Fruit fly (Drosophila melanogaster) whole organism, embryonic: ENCODE results near the gene CG2256.
A peak's percentile ranks its signal among the peaks of the same experiment; 100 is the strongest.

ENCODE experiments used
- Antp ChIP-seq: fragments of 200-800 bp; sonication (Bioruptor generic); optimal IDR thresholded peaks from 3 replicates; lab custom pipeline; 2016; ENCODE audit warnings: missing biosample characterization, missing genetic modification characterization
- BEAF-32 ChIP-seq: fragments of 200-800 bp; sonication (Bioruptor generic); optimal IDR thresholded peaks from 3 replicates; lab custom pipeline; 2017; ENCODE audit warnings: missing biosample characterization, missing genetic modification characterization, mild to moderate bottlenecking, moderate library complexity, missing genetic modification reagents
- Bgb ChIP-seq: fragments of 200-800 bp; sonication (Bioruptor generic); IDR thresholded peaks from 2 replicates; pipeline ENCODE4 v1.3.6; 2022; ENCODE audit warnings: missing biosample characterization, missing genetic modification characterization; ENCODE audit not compliant: partially characterized antibody
- CG12104 ChIP-seq: fragments of 200-800 bp; sonication (Bioruptor generic); optimal IDR thresholded peaks from 3 replicates; lab custom pipeline; 2016; ENCODE audit warnings: missing biosample characterization, missing genetic modification characterization
- CG12155 ChIP-seq: fragments of 200-800 bp; sonication (Bioruptor generic); optimal IDR thresholded peaks from 3 replicates; lab custom pipeline; 2016; ENCODE audit warnings: missing biosample characterization, missing genetic modification characterization
- CG13894 ChIP-seq: fragments of 200-800 bp; sonication (Bioruptor generic); optimal IDR thresholded peaks from 3 replicates; lab custom pipeline; 2018; ENCODE audit warnings: missing biosample characterization, mild to moderate bottlenecking, missing genetic modification characterization, moderate library complexity
- CG14050 ChIP-seq: fragments of 200-800 bp; sonication (Bioruptor generic); IDR thresholded peaks from 3 replicates; pipeline ENCODE4 v1.3.6; 2022; ENCODE audit warnings: missing biosample characterization, missing genetic modification characterization
- CG15269 ChIP-seq: fragments of 200-800 bp; sonication (Bioruptor generic); optimal IDR thresholded peaks from 2 replicates; lab custom pipeline; 2018; ENCODE audit warnings: missing biosample characterization, mild to moderate bottlenecking, missing genetic modification characterization, moderate library complexity
- CG15696 ChIP-seq: fragments of 200-800 bp; sonication (Bioruptor generic); optimal IDR thresholded peaks from 2 replicates; lab custom pipeline; 2019; ENCODE audit warnings: missing biosample characterization, mild to moderate bottlenecking, missing genetic modification characterization, moderate library complexity
- CG17186 ChIP-seq: fragments of 200-800 bp; sonication (Bioruptor generic); optimal IDR thresholded peaks from 3 replicates; lab custom pipeline; 2017; ENCODE audit warnings: missing biosample characterization, missing genetic modification reagents, missing genetic modification characterization
- CG17612 ChIP-seq: fragments of 200-800 bp; sonication (Bioruptor generic); IDR thresholded peaks from 2 replicates; pipeline ENCODE4 v1.3.6; 2022; ENCODE audit warnings: missing biosample characterization, missing genetic modification characterization
- CG18599 ChIP-seq: fragments of 200-800 bp; sonication (Bioruptor generic); optimal IDR thresholded peaks from 3 replicates; lab custom pipeline; 2017; ENCODE audit warnings: missing biosample characterization, missing genetic modification characterization, mild to moderate bottlenecking, moderate library complexity, missing genetic modification reagents
- CG2120 ChIP-seq: fragments of 200-800 bp; sonication (Bioruptor generic); optimal IDR thresholded peaks from 3 replicates; lab custom pipeline; 2016; ENCODE audit warnings: missing biosample characterization, missing genetic modification characterization
- CG3065 ChIP-seq: fragments of 200-800 bp; sonication (Bioruptor generic); optimal IDR thresholded peaks from 2 replicates; lab custom pipeline; 2016; ENCODE audit warnings: missing biosample characterization, missing genetic modification characterization
- CG34376 ChIP-seq: fragments of 200-800 bp; sonication (Bioruptor generic); optimal IDR thresholded peaks from 2 replicates; lab custom pipeline; 2018; ENCODE audit warnings: missing biosample characterization, mild to moderate bottlenecking, missing genetic modification characterization
- CG34422 ChIP-seq: fragments of 200-800 bp; sonication (Bioruptor generic); IDR thresholded peaks from 3 replicates; pipeline ENCODE4 v1.3.6; 2022; ENCODE audit warnings: missing biosample characterization, missing genetic modification characterization
- CG3838 ChIP-seq: fragments of 200-800 bp; sonication (Bioruptor generic); optimal IDR thresholded peaks from 3 replicates; lab custom pipeline; 2016; ENCODE audit warnings: missing biosample characterization, missing genetic modification characterization
- CG3995 ChIP-seq: fragments of 200-800 bp; sonication (Bioruptor generic); optimal IDR thresholded peaks from 3 replicates; lab custom pipeline; 2016; ENCODE audit warnings: missing biosample characterization, missing genetic modification characterization
- CG4424 ChIP-seq: fragments of 200-800 bp; sonication (Bioruptor generic); optimal IDR thresholded peaks from 3 replicates; lab custom pipeline; 2016; ENCODE audit warnings: missing biosample characterization, missing genetic modification characterization
- CG6854 ChIP-seq: fragments of 200-800 bp; sonication (Bioruptor generic); optimal IDR thresholded peaks from 3 replicates; lab custom pipeline; 2017; ENCODE audit warnings: missing biosample characterization, mild to moderate bottlenecking, missing genetic modification characterization
- CG7556 ChIP-seq: fragments of 200-800 bp; sonication (Bioruptor generic); optimal IDR thresholded peaks from 2 replicates; lab custom pipeline; 2017; ENCODE audit warnings: missing biosample characterization, mild to moderate bottlenecking, missing genetic modification characterization
- CG9437 ChIP-seq: fragments of 200-800 bp; sonication (Bioruptor generic); optimal IDR thresholded peaks from 2 replicates; lab custom pipeline; 2018; ENCODE audit warnings: missing biosample characterization, mild to moderate bottlenecking, missing genetic modification characterization
- CG9817 ChIP-seq: fragments of 200-800 bp; sonication (Bioruptor generic); optimal IDR thresholded peaks from 2 replicates; lab custom pipeline; 2018; ENCODE audit warnings: missing biosample characterization, mild to moderate bottlenecking, missing genetic modification characterization, moderate library complexity
- CG9932 ChIP-seq: fragments of 200-800 bp; sonication (Bioruptor generic); IDR thresholded peaks from 2 replicates; pipeline ENCODE4 v1.3.6; 2022; ENCODE audit warnings: missing biosample characterization, missing genetic modification characterization
- CoRest ChIP-seq: fragments of 200-800 bp; sonication (Bioruptor generic); optimal IDR thresholded peaks from 3 replicates; lab custom pipeline; 2018; ENCODE audit warnings: missing biosample characterization, mild to moderate bottlenecking, missing genetic modification characterization, moderate library complexity
- Dp ChIP-seq: fragments of 200-800 bp; sonication (Bioruptor generic); optimal IDR thresholded peaks from 2 replicates; lab custom pipeline; 2018; ENCODE audit warnings: missing biosample characterization, mild to moderate bottlenecking, missing genetic modification characterization, moderate library complexity
- HmgD ChIP-seq: fragments of 200-800 bp; sonication (Bioruptor generic); optimal IDR thresholded peaks from 3 replicates; lab custom pipeline; 2016; ENCODE audit warnings: missing biosample characterization, missing genetic modification characterization
- Hr78 ChIP-seq, 2 experiments: fragments of 200-800 bp in 1 of 2; fragments of >200 bp in 1 of 2; sonication (Bioruptor generic) in 1 of 2; optimal IDR thresholded peaks; 2 replicates each; lab custom pipeline; 2017 to 2019; ENCODE audit warnings: missing biosample characterization in 2 of 2, missing genetic modification characterization in 2 of 2, mild to moderate bottlenecking in 1 of 2, moderate library complexity in 1 of 2
- Max ChIP-seq: fragments of 200-800 bp; sonication (Bioruptor generic); optimal IDR thresholded peaks from 2 replicates; lab custom pipeline; 2016; ENCODE audit warnings: missing biosample characterization, mild to moderate bottlenecking, missing genetic modification characterization
- Trl ChIP-seq, 3 experiments: fragments of >200 bp in 2 of 3; fragments of 200-800 bp in 1 of 3; sonication (Bioruptor generic) in 1 of 3; optimal IDR thresholded peaks; 2 replicates in 1 of 3; 3 replicates in 2 of 3; lab custom pipeline; 2016 to 2017; ENCODE audit warnings: missing biosample characterization in 1 of 3, missing genetic modification characterization in 1 of 3
- cad ChIP-seq: fragments of >200 bp; optimal IDR thresholded peaks from 2 replicates; lab custom pipeline; 2017; ENCODE audit warnings: missing biosample characterization, missing genetic modification characterization
- cato ChIP-seq: fragments of 200-800 bp; sonication (Bioruptor generic); optimal IDR thresholded peaks from 2 replicates; lab custom pipeline; 2016; ENCODE audit warnings: missing biosample characterization, missing genetic modification characterization, borderline replicate concordance
- caup ChIP-seq: fragments of 200-800 bp; sonication (Bioruptor generic); optimal IDR thresholded peaks from 3 replicates; lab custom pipeline; 2017; ENCODE audit warnings: missing biosample characterization, mild to moderate bottlenecking, missing genetic modification characterization, moderate library complexity; ENCODE audit not compliant: severe bottlenecking
- disco-r ChIP-seq: fragments of 200-800 bp; sonication (Bioruptor generic); optimal IDR thresholded peaks from 2 replicates; lab custom pipeline; 2016; ENCODE audit warnings: missing biosample characterization, missing genetic modification characterization
- fd102C ChIP-seq: fragments of 200-800 bp; sonication (Bioruptor generic); optimal IDR thresholded peaks from 2 replicates; lab custom pipeline; 2018; ENCODE audit warnings: missing biosample characterization, mild to moderate bottlenecking, missing genetic modification characterization, moderate library complexity
- gsb-n ChIP-seq: fragments of 200-800 bp; sonication (Bioruptor generic); optimal IDR thresholded peaks from 3 replicates; lab custom pipeline; 2018; ENCODE audit warnings: missing biosample characterization, mild to moderate bottlenecking, missing genetic modification characterization
- lab ChIP-seq: fragments of 200-800 bp; sonication (Bioruptor generic); optimal IDR thresholded peaks from 3 replicates; lab custom pipeline; 2017; ENCODE audit warnings: missing biosample characterization, missing genetic modification characterization, mild to moderate bottlenecking, moderate library complexity, missing genetic modification reagents
- otp ChIP-seq: fragments of 200-800 bp; sonication (Bioruptor generic); IDR thresholded peaks from 3 replicates; pipeline ENCODE4, ENCODE4 v1.3.6; 2022; ENCODE audit warnings: missing biosample characterization, missing genetic modification characterization
- pb ChIP-seq: fragments of 200-800 bp; sonication (Bioruptor generic); optimal IDR thresholded peaks from 3 replicates; lab custom pipeline; 2016; ENCODE audit warnings: missing biosample characterization, missing genetic modification characterization
- pho ChIP-seq: fragments of 200-800 bp; sonication (Bioruptor generic); optimal IDR thresholded peaks from 2 replicates; lab custom pipeline; 2016; ENCODE audit warnings: missing biosample characterization, missing genetic modification characterization
- prd ChIP-seq, 3 experiments: fragments of >200 bp in 2 of 3; fragments of 200-800 bp in 1 of 3; sonication (Bioruptor generic) in 1 of 3; optimal IDR thresholded peaks in 2 of 3; IDR thresholded peaks in 1 of 3; 2 replicates in 2 of 3; 3 replicates in 1 of 3; pipeline versions ENCODE4 v1.3.6 to Lab custom; 2017 to 2022; ENCODE audit warnings: missing biosample characterization in 1 of 3, missing genetic modification characterization in 1 of 3
- rib ChIP-seq: fragments of 200-800 bp; sonication (Bioruptor generic); IDR thresholded peaks from 2 replicates; pipeline ENCODE4 v1.3.6; 2022; ENCODE audit warnings: missing biosample characterization, missing genetic modification characterization
- schlank ChIP-seq: fragments of 200-800 bp; sonication (Bioruptor generic); optimal IDR thresholded peaks from 2 replicates; lab custom pipeline; 2018; ENCODE audit warnings: missing biosample characterization, mild to moderate bottlenecking, missing genetic modification characterization
- sd ChIP-seq: fragments of 200-800 bp; sonication (Bioruptor generic); optimal IDR thresholded peaks from 3 replicates; lab custom pipeline; 2018; ENCODE audit warnings: missing biosample characterization, mild to moderate bottlenecking, missing genetic modification characterization, moderate library complexity
- seq ChIP-seq: fragments of 200-800 bp; sonication (Bioruptor generic); IDR thresholded peaks from 2 replicates; pipeline ENCODE4 v1.3.6; 2022; ENCODE audit warnings: missing biosample characterization, missing genetic modification characterization
- tgo ChIP-seq: fragments of 200-800 bp; sonication (Bioruptor generic); IDR thresholded peaks from 3 replicates; pipeline ENCODE4 v1.3.6; 2022; ENCODE audit warnings: missing biosample characterization, missing genetic modification characterization
- tup ChIP-seq: fragments of 200-800 bp; sonication (Bioruptor generic); optimal IDR thresholded peaks from 2 replicates; lab custom pipeline; 2016; ENCODE audit warnings: missing biosample characterization, mild to moderate bottlenecking, missing genetic modification characterization, moderate library complexity
- zen ChIP-seq: fragments of 200-800 bp; sonication (Bioruptor generic); optimal IDR thresholded peaks from 3 replicates; lab custom pipeline; 2018; ENCODE audit warnings: missing biosample characterization, mild to moderate bottlenecking, missing genetic modification characterization, moderate library complexity

The CG2256 gene

dm6 chrX:8131693-8132313 lies 44.8 kb upstream of the CG2256 start, which contains the start of gene CG10958 (continued):
- TF ChIP-seq CoRest (tag; lab: Kevin White, UChicago) (peak; percentile 37), CG3838 (peak; percentile 53), cato (GFP tag; lab: Kevin White, UChicago) (peak; percentile 11), gsb-n (tag; lab: Kevin White, UChicago) (peak; percentile 54), tgo (peak; percentile 64), CG9437 (GFP tag; lab: Kevin White, UChicago) (peak; percentile 74), CG6854 (GFP tag; lab: Kevin White, UChicago) (no peak), CG14050 (0 out of 3 replicates have a peak, but pooled peaks have one; percentile 13), CG18599 (GFP tag; lab: Kevin White, UChicago) (peak; percentile 76), sd (tag; lab: Kevin White, UChicago) (peak; percentile 36), seq (0 out of 2 replicates have a peak, but pooled peaks have one; percentile 31), CG2120 (GFP tag; lab: Kevin White, UChicago) (peak; percentile 83), CG15269 (tag; lab: Kevin White, UChicago) (peak; percentile 64), caup (GFP tag; lab: Kevin White, UChicago) (peak; percentile 56), CG15696 (tag; lab: Kevin White, UChicago) (peak; percentile 35), CG3065 (GFP tag; lab: Kevin White, UChicago) (peak; percentile 36), CG34376 (GFP tag; lab: Kevin White, UChicago) (peak; percentile 33), Trl (optimal IDR thresholded peaks at IDR 0.05; lab: Kevin White, UChicago) (no peak), Trl (GFP tag; optimal IDR thresholded peaks at IDR 0.05; lab: Kevin White, UChicago) (peak; percentile 12), Bgb (no peak), disco-r (GFP tag; lab: Kevin White, UChicago) (no peak), Dp (peak; percentile 31), CG12104 (GFP tag; lab: Kevin White, UChicago) (no peak), cad (GFP tag; lab: Kevin White, UChicago) (no peak), CG7556 (peak; percentile 64), zen (no peak), pb (GFP tag; lab: Kevin White, UChicago) (no peak), prd (optimal IDR thresholded peaks at IDR 0.05; lab: Kevin White, UChicago) (no peak), prd (GFP tag; IDR thresholded peaks at IDR 0.05; lab: Robert Waterston, UW) (peak; percentile 73), CG17612 (GFP tag; lab: Robert Waterston, UW) (no peak), BEAF-32 (GFP tag; lab: Kevin White, UChicago) (peak; percentile 39), CG4424 (peak; percentile 59), Antp (GFP tag; lab: Kevin White, UChicago) (peak; percentile 9), CG3995 (no peak), schlank (tag; lab: Kevin White, UChicago) (no peak), Hr78 (GFP tag; optimal IDR thresholded peaks at IDR 0.05; lab: Kevin White, UChicago) (peak in 1 of 2 experiments; percentile 61), pho (GFP tag; lab: Kevin White, UChicago) (peak; percentile 49), CG12155 (GFP tag; lab: Kevin White, UChicago) (peak; percentile 63), CG17186 (GFP tag; lab: Kevin White, UChicago) (peak; percentile 29), CG9932 (peak; percentile 69), rib (GFP tag; lab: Robert Waterston, UW) (no peak; the same call in 1 of the 2 replicates), Max (peak; percentile 53), HmgD (GFP tag; lab: Kevin White, UChicago) (no peak), fd102C (GFP tag; lab: Kevin White, UChicago) (no peak), tup (GFP tag; lab: Kevin White, UChicago) (peak; percentile 20), otp (GFP tag; lab: Robert Waterston, UW) (no peak), CG13894 (tag; lab: Kevin White, UChicago) (peak; percentile 23), CG9817 (tag; lab: Kevin White, UChicago) (peak; percentile 44), CG34422 (GFP tag; lab: Robert Waterston, UW) (peak; percentile 42; the same call in 1 of the 3 replicates), lab (GFP tag; lab: Kevin White, UChicago) (peak; percentile 71)
